Worm (Caenorhabditis elegans) whole organism, early embryonic: ENCODE data around the gene C17H12.6.

Experiments
- ama-1 ChIP-seq: fragments of 150-350 bp; optimal IDR thresholded peaks from 2 replicates; lab custom pipeline; 2014
- ceh-13 ChIP-seq: fragments of 200-800 bp; sonication (Bioruptor generic); optimal IDR thresholded peaks from 2 replicates; lab custom pipeline; 2018; ENCODE audit warnings: mild to moderate bottlenecking, missing genetic modification characterization, missing compliant biosample characterization
- flt-1 ChIP-seq: fragments of 200-800 bp; sonication (Bioruptor generic); IDR thresholded peaks from 2 replicates; pipeline ENCODE4 v1.3.6; 2022; ENCODE audit warnings: missing genetic modification characterization, missing compliant biosample characterization
- hmg-4 ChIP-seq: fragments of 200-800 bp; sonication (Bioruptor generic); optimal IDR thresholded peaks from 2 replicates; lab custom pipeline; 2018; ENCODE audit warnings: mild to moderate bottlenecking, missing genetic modification characterization, missing compliant biosample characterization
- hnd-1 ChIP-seq: sonication (generic microtip); optimal IDR thresholded peaks from 2 replicates; lab custom pipeline; 2016; ENCODE audit warnings: missing genetic modification characterization, missing compliant biosample characterization
- pes-1 ChIP-seq: fragments of 200-800 bp; sonication (Bioruptor generic); IDR thresholded peaks from 2 replicates; pipeline ENCODE4 v1.3.6; 2022; ENCODE audit warnings: missing genetic modification reagents, missing genetic modification characterization, missing compliant biosample characterization
- scrt-1 ChIP-seq: fragments of 200-800 bp; sonication (Bioruptor generic); IDR thresholded peaks from 2 replicates; pipeline ENCODE4 v1.3.6; 2022; ENCODE audit warnings: missing genetic modification characterization, missing compliant biosample characterization
- sea-1 ChIP-seq: fragments of 200-800 bp; sonication (Bioruptor generic); conservative IDR thresholded peaks from 2 replicates; pipeline ENCODE4 v1.3.6; 2022; ENCODE audit warnings: missing genetic modification characterization, missing compliant biosample characterization
- tbx-37 ChIP-seq: fragments of 200-800 bp; sonication (Bioruptor generic); conservative IDR thresholded peaks from 2 replicates; pipeline ENCODE4 v1.3.6; 2022; ENCODE audit warnings: missing genetic modification reagents, missing genetic modification characterization, missing compliant biosample characterization
- tra-4 ChIP-seq: sonication (generic microtip); optimal IDR thresholded peaks from 2 replicates; lab custom pipeline; 2017; ENCODE audit warnings: missing genetic modification characterization, missing compliant biosample characterization

ce11 chrIV:6811808-6812207 lies 10.5 kb downstream of the C17H12.6 start, which contains the start of gene ceh-48:
- TF ChIP-seq sea-1 (GFP tag; lab: Robert Waterston, UW) (no peak), ama-1 (no peak), tbx-37 (no peak), tra-4 (tag; lab: Kevin White, UChicago) (no peak), flt-1 (no peak), scrt-1 (GFP tag; lab: Robert Waterston, UW) (no peak), hnd-1 (tag; lab: Kevin White, UChicago) (no peak), hmg-4 (GFP tag; lab: Kevin White, UChicago) (no peak), pes-1 (GFP tag; lab: Robert Waterston, UW) (no peak), ceh-13 (GFP tag; lab: Kevin White, UChicago) (no peak)
